Worm (Caenorhabditis elegans) whole organism, L3 larva: Measurements from ENCODE around the gene T15B7.8.

Experiments used
- ZK546.5 ChIP-seq: sonication (generic microtip); optimal IDR thresholded peaks from 2 replicates; lab custom pipeline; 2017; ENCODE audit warnings: missing biosample characterization, missing genetic modification characterization
- aly-2 ChIP-seq: fragments of 150-350 bp; optimal IDR thresholded peaks from 2 replicates; lab custom pipeline; 2014; ENCODE audit warnings: missing biosample characterization, missing genetic modification characterization
- ama-1 ChIP-seq: fragments of 150-350 bp; optimal IDR thresholded peaks from 2 replicates; lab custom pipeline; 2018
- ceh-28 ChIP-seq: fragments of 150-350 bp; optimal IDR thresholded peaks from 2 replicates; lab custom pipeline; 2014; ENCODE audit warnings: missing biosample characterization, missing genetic modification reagents, missing genetic modification characterization
- ceh-82 ChIP-seq: fragments of 150-350 bp; optimal IDR thresholded peaks from 2 replicates; lab custom pipeline; 2014; ENCODE audit warnings: missing biosample characterization, missing genetic modification characterization
- ceh-9 ChIP-seq: sonication (generic microtip); optimal IDR thresholded peaks from 2 replicates; lab custom pipeline; 2018; ENCODE audit warnings: missing biosample characterization, missing genetic modification characterization
- egl-27 ChIP-seq: sonication (generic microtip); optimal IDR thresholded peaks from 4 replicates; lab custom pipeline; 2017; ENCODE audit warnings: missing biosample characterization, missing genetic modification reagents, missing genetic modification characterization
- elt-2 ChIP-seq: sonication (generic microtip); optimal IDR thresholded peaks from 2 replicates; lab custom pipeline; 2016; ENCODE audit warnings: missing genetic modification reagents, mild to moderate bottlenecking, missing genetic modification characterization, missing compliant biosample characterization
- elt-3 ChIP-seq, 3 experiments: fragments of 150-350 bp in 1 of 3; sonication (generic microtip) in 2 of 3; optimal IDR thresholded peaks; 2 replicates in 2 of 3; 4 replicates in 1 of 3; lab custom pipeline; 2014 to 2017; ENCODE audit warnings: missing biosample characterization in 3 of 3, missing genetic modification characterization in 3 of 3
- fkh-10 ChIP-seq: sonication (generic microtip); optimal IDR thresholded peaks from 2 replicates; lab custom pipeline; 2017; ENCODE audit warnings: missing biosample characterization, missing genetic modification reagents, missing genetic modification characterization
- fkh-2 ChIP-seq: fragments of 150-350 bp; optimal IDR thresholded peaks from 2 replicates; lab custom pipeline; 2014; ENCODE audit warnings: missing biosample characterization, missing genetic modification reagents, missing genetic modification characterization
- jun-1 ChIP-seq: fragments of 150-350 bp; optimal IDR thresholded peaks from 2 replicates; lab custom pipeline; 2014; ENCODE audit warnings: missing biosample characterization, missing genetic modification reagents, missing genetic modification characterization
- lin-39 ChIP-seq: fragments of 150-350 bp; optimal IDR thresholded peaks from 2 replicates; lab custom pipeline; 2018; ENCODE audit warnings: missing biosample characterization, missing genetic modification reagents, missing genetic modification characterization
- lsy-12 ChIP-seq: sonication (generic microtip); optimal IDR thresholded peaks from 2 replicates; lab custom pipeline; 2016; ENCODE audit warnings: mild to moderate bottlenecking, missing genetic modification characterization, missing compliant biosample characterization
- nfya-1 ChIP-seq: sonication (generic microtip); optimal IDR thresholded peaks from 2 replicates; lab custom pipeline; 2017; ENCODE audit warnings: missing genetic modification characterization, mild to moderate bottlenecking, missing compliant biosample characterization, antibody characterized with exemption, moderate library complexity; ENCODE audit not compliant: insufficient read depth
- nhr-12 ChIP-seq: fragments of 150-350 bp; optimal IDR thresholded peaks from 2 replicates; lab custom pipeline; 2014; ENCODE audit warnings: missing biosample characterization, missing genetic modification characterization
- nhr-23 ChIP-seq: fragments of 150-350 bp; optimal IDR thresholded peaks from 2 replicates; lab custom pipeline; 2014; ENCODE audit warnings: missing biosample characterization, missing genetic modification reagents, missing genetic modification characterization
- nhr-25 ChIP-seq: sonication (generic microtip); optimal IDR thresholded peaks from 2 replicates; lab custom pipeline; 2017; ENCODE audit warnings: missing biosample characterization, missing genetic modification characterization
- nhr-28 ChIP-seq: fragments of 150-350 bp; optimal IDR thresholded peaks from 2 replicates; lab custom pipeline; 2014; ENCODE audit warnings: missing biosample characterization, missing genetic modification characterization
- nhr-43 ChIP-seq: sonication (generic microtip); optimal IDR thresholded peaks from 2 replicates; lab custom pipeline; 2016; ENCODE audit warnings: mild to moderate bottlenecking, missing genetic modification characterization, missing compliant biosample characterization; ENCODE audit not compliant: poor library complexity, severe bottlenecking
- nhr-67 ChIP-seq: fragments of 150-350 bp; optimal IDR thresholded peaks from 2 replicates; lab custom pipeline; 2014; ENCODE audit warnings: missing biosample characterization, missing genetic modification characterization
- nhr-77 ChIP-seq: fragments of 150-350 bp; optimal IDR thresholded peaks from 2 replicates; lab custom pipeline; 2014; ENCODE audit warnings: missing biosample characterization, missing genetic modification characterization
- pha-4 ChIP-seq: fragments of 150-350 bp; optimal IDR thresholded peaks from 2 replicates; lab custom pipeline; 2014; ENCODE audit warnings: missing biosample characterization, missing genetic modification reagents, missing genetic modification characterization
- sea-2 ChIP-seq: fragments of 150-350 bp; sonication (generic microtip); optimal IDR thresholded peaks from 4 replicates; lab custom pipeline; 2014; ENCODE audit warnings: missing biosample characterization, missing genetic modification reagents, missing genetic modification characterization
- snpc-4 ChIP-seq: fragments of 150-350 bp; optimal IDR thresholded peaks from 2 replicates; lab custom pipeline; 2014; ENCODE audit warnings: missing biosample characterization, missing genetic modification characterization
- tbx-2 ChIP-seq: sonication (generic microtip); optimal IDR thresholded peaks from 2 replicates; lab custom pipeline; 2016; ENCODE audit warnings: mild to moderate bottlenecking, missing genetic modification characterization, missing compliant biosample characterization
- unc-39 ChIP-seq: sonication (generic microtip); optimal IDR thresholded peaks from 4 replicates; lab custom pipeline; 2017; ENCODE audit warnings: missing biosample characterization, missing genetic modification characterization
- unc-62 ChIP-seq: fragments of 150-350 bp; sonication (generic microtip); optimal IDR thresholded peaks from 4 replicates; lab custom pipeline; 2014; ENCODE audit warnings: missing biosample characterization, missing genetic modification reagents, missing genetic modification characterization

Gene T15B7.8

DNA sequence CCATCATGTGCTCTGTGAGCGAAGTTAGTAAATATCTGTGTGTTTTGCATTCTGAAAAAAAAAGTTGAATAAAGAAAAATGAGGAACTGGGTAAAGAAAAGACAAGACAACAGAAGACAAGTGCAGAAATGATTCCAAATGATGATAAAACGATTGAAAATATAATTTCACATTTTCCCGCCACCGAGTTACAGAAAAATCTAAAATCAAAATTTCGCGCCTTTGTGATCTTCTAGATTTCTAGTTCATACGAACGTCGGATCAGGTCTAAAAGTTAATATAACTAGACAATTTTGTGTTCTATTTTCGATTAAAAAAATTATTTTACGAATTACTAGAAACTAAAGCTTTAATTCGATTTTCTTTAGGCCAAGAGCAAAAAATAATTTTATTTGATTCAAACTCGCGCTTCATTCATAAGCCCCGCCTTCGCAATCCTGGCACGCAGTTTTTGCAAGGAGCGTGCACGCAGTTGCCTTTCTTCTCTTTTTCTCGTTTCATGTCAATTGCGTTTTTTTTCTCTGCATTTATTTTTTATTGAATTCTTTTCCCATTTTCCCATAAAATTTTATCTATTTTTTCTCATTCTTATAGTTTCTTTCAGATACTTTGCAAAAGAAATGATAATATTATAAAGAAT lies 36.6 kb upstream of the T15B7.8 start, which contains the start of the genes spn-4 and spe-39 (continued):
- peak; percentile 10 for TF ChIP-seq lsy-12
- TF ChIP-seq, all 47 proteins: peak for 17

DNA sequence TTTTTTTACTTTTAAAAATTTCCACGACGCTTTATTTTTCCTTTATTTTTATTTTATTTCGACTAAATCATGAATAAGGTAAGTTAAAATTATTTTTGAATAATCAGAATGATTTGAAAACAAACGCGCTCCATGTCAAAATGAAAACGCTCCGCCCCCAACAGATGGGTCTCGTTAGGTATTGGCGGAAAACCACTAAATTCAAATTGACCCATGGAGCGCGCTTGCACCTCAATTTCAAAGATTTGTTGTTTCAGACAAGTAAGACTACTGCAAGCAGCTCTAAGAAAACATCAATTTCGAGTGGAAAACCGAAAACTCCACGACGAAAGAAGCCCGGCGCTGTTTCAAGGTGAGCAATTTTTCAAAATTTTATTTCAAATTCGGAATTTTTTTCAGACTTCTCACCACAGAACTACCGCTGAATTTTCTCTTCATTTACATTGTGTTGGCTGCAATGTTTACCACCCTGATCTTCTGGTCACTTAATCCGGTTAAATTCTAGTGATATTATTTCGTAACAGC lies 33.6 kb upstream of the T15B7.8 start, which contains the start of gene ZC404.2:
Gene ZC404.2 (plus strand): TSS at position 47 of the 525 bp plus-strand sequence.
- no peak for TF ChIP-seq egl-27 (tag; lab: Kevin White, UChicago)
- no peak for TF ChIP-seq aly-2 (tag; lab: Kevin White, UChicago)
- no peak for TF ChIP-seq snpc-4 (tag; lab: Kevin White, UChicago)
- no peak for TF ChIP-seq elt-2 (tag; lab: Kevin White, UChicago)
- TF ChIP-seq unc-39 = no peak
- TF ChIP-seq fkh-2 (tag; lab: Kevin White, UChicago) = no peak
- no peak for TF ChIP-seq jun-1 (tag; lab: Kevin White, UChicago)
- no peak for TF ChIP-seq nhr-67 (tag; lab: Kevin White, UChicago)

DNA sequence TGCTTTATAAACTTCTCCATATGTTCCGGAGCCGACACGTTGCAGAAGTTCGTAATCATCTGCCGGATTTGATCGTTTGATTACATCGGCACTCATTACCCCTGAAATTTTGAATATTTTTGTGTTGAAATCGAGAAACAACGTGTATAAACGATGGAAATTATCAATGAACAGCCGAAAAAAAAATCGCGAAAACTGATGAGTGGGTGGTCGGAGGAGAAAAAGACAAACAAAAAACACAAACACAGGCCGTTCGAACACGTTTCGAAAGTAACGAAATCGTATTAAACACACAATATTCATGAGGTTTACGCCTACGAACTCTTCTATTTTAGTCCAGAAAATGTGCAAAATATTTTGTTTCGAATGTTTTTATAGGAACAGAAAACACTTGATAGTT lies 29.0 kb upstream of the T15B7.8 start, which contains the start of gene gck-2:
Gene gck-2 (minus strand): TSS at position 101 of the 400 bp plus-strand sequence.
- no peak for TF ChIP-seq tbx-2 (tag; lab: Kevin White, UChicago)
- no peak for TF ChIP-seq elt-3 (tag; optimal IDR thresholded peaks at IDR 0.05; lab: Kevin White, UChicago)
- TF ChIP-seq nhr-28 (tag; lab: Kevin White, UChicago) = no peak
- TF ChIP-seq nfya-1 (tag; lab: Kevin White, UChicago) = no peak
- TF ChIP-seq nhr-25 (tag; lab: Kevin White, UChicago) = no peak
- TF ChIP-seq unc-39 = no peak
- no peak for TF ChIP-seq unc-62
- no peak for TF ChIP-seq ceh-28 (tag; lab: Kevin White, UChicago)
- TF ChIP-seq ceh-82 = no peak
- TF ChIP-seq nhr-12 (tag; lab: Kevin White, UChicago) = no peak

DNA sequence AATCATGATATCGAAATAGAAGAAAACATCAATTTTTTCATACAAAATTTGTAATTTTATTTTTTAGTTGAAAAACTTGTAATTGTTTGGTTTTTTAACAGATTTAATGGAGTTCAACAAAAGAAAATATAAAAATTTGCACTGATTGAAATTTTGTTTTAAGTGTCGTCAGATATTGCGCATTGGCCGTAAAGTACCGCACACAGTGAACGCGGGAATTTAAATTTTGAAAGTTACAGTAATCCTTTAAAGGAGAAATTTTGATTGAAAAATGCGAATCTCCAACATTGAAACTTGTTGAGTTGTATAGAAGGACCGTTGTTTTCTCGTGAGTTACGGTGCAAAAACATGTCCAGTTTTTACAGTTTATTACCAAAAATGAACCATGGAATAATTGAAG lies 28.6 kb upstream of the T15B7.8 start:
- TF ChIP-seq pha-4 (peak; percentile 7), nhr-67 (tag; lab: Kevin White, UChicago) (no peak)

DNA sequence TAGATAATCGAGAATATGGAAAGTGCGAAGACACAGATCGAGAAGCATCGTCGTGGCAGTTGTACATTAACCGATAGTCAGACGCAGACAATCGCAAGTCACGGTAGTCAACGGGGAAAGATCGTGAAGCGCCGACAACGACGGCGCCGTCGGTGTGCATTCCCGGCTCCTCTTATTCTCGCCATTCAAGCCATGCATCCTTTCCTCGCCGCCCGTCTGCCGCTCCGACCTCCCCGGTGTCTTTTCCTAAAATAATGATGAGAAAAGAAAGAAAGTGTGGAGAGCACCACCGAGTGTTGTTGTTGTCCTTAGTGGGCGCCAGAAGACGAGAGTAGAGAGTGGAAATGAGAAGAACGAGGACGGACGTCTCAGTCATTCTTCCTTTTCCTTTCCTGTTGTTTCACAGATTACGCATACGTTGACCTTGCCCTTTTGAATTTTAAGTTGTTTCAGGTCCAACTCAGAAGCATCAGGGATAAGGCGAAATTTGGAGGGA lies 27.8 kb upstream of the T15B7.8 start, which contains the start of gene ZC404.1:
Gene ZC404.1 (plus strand): TSS at position 446 of the 496 bp plus-strand sequence.
- peak; percentile 28 for TF ChIP-seq lin-39
- TF ChIP-seq fkh-2 (tag; lab: Kevin White, UChicago) = no peak
- peak; percentile 71 for TF ChIP-seq snpc-4 (tag; lab: Kevin White, UChicago)

DNA sequence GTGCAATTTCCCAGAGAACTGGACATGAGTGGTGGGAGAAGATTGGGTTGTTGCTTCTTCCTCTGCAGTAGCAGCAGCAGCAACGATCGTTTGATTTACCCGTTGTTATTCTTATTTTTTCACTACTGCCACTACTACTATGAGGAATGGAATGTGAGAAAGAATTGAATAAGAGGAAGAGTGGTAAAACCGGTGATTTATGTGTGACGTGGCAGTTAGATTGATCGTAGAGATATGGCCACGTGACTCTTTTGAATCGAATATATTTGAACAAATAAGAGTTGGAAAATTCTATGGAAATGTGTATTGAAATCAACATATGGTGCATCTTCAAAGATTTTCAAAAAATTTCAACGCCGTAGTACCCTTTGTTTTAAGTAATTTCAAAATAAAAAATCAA lies 25.3 kb upstream of the T15B7.8 start:
- TF ChIP-seq egl-27 (tag; lab: Kevin White, UChicago) = no peak
- TF ChIP-seq ceh-9 (tag; lab: Kevin White, UChicago) = no peak
- no peak for TF ChIP-seq elt-3 (tag; optimal IDR thresholded peaks at IDR 0.05; lab: Kevin White, UChicago)
- TF ChIP-seq ama-1 (lab: Kevin White, UChicago) = no peak
- TF ChIP-seq nhr-77 (tag; lab: Kevin White, UChicago) = no peak
- TF ChIP-seq nhr-67 (tag; lab: Kevin White, UChicago) = no peak
- no peak for TF ChIP-seq nhr-25 (tag; lab: Kevin White, UChicago)
- no peak for TF ChIP-seq snpc-4 (tag; lab: Kevin White, UChicago)
- no peak for TF ChIP-seq ZK546.5 (tag; lab: Kevin White, UChicago)
- TF ChIP-seq sea-2 (GFP tag; lab: Kevin White, UChicago) = no peak
- no peak for TF ChIP-seq fkh-10 (GFP tag; lab: Kevin White, UChicago)
- TF ChIP-seq nhr-43 (tag; lab: Kevin White, UChicago) = no peak
- no peak for TF ChIP-seq ceh-82
- TF ChIP-seq nhr-23 = no peak
- TF ChIP-seq tbx-2 (tag; lab: Kevin White, UChicago) = no peak
